Fruit fly (Drosophila melanogaster) whole organism, adult: ENCODE measurements around the gene Sdr.

Experiments used
- CG14711 ChIP-seq: fragments of 200-800 bp; sonication (Bioruptor generic); optimal IDR thresholded peaks from 2 replicates; lab custom pipeline; 2018; ENCODE audit warnings: missing biosample characterization, mild to moderate bottlenecking, missing genetic modification characterization, moderate library complexity
- CG7101 ChIP-seq: fragments of 200-800 bp; sonication (Bioruptor generic); optimal IDR thresholded peaks from 2 replicates; lab custom pipeline; 2018; ENCODE audit warnings: missing biosample characterization, mild to moderate bottlenecking, missing genetic modification characterization, moderate library complexity
- Mnt ChIP-seq: fragments of 200-800 bp; sonication (Bioruptor generic); optimal IDR thresholded peaks from 2 replicates; lab custom pipeline; 2016; ENCODE audit warnings: missing biosample characterization, mild to moderate bottlenecking, missing genetic modification characterization
- tj ChIP-seq: fragments of 200-800 bp; sonication (Bioruptor generic); optimal IDR thresholded peaks from 3 replicates; lab custom pipeline; 2017; ENCODE audit warnings: missing biosample characterization, mild to moderate bottlenecking, missing genetic modification characterization, moderate library complexity

DNA sequence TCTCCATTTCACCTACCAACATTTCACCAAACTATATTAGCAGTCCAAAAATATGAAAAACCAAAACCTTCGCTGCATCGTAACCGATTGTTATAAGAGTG is 23.8 kb upstream of the Sdr start, which contains the start of gene CG14860:
- TF ChIP-seq Mnt (GFP tag; lab: Kevin White, UChicago), result no peak
- no peak for TF ChIP-seq tj
- TF ChIP-seq CG14711, result no peak
- no peak for TF ChIP-seq CG7101 (tag; lab: Kevin White, UChicago)
